Fruit fly (Drosophila melanogaster) whole organism, embryonic: ENCODE data around the gene CG7906.

Experiments used
- ATbp ChIP-seq: fragments of 200-800 bp; sonication (Bioruptor generic); optimal IDR thresholded peaks from 2 replicates; lab custom pipeline; 2017; ENCODE audit warnings: missing biosample characterization, mild to moderate bottlenecking, missing genetic modification characterization, missing genetic modification reagents
- Atf3 ChIP-seq: fragments of 200-800 bp; sonication (Bioruptor generic); optimal IDR thresholded peaks from 3 replicates; lab custom pipeline; 2016; ENCODE audit warnings: missing biosample characterization, missing genetic modification characterization
- Bgb ChIP-seq: fragments of 200-800 bp; sonication (Bioruptor generic); IDR thresholded peaks from 2 replicates; pipeline ENCODE4 v1.3.6; 2022; ENCODE audit warnings: missing biosample characterization, missing genetic modification characterization; ENCODE audit not compliant: partially characterized antibody
- CG10366 ChIP-seq: fragments of 200-800 bp; sonication (Bioruptor generic); IDR thresholded peaks from 2 replicates; pipeline ENCODE4 v1.3.6; 2022; ENCODE audit warnings: missing biosample characterization, missing genetic modification characterization
- CG11560 ChIP-seq: fragments of 200-800 bp; sonication (Bioruptor generic); IDR thresholded peaks from 3 replicates; pipeline ENCODE4 v1.3.6; 2022; ENCODE audit warnings: missing biosample characterization, missing genetic modification characterization
- CG12071 ChIP-seq: fragments of 200-800 bp; sonication (Bioruptor generic); optimal IDR thresholded peaks from 3 replicates; lab custom pipeline; 2018; ENCODE audit warnings: missing biosample characterization, mild to moderate bottlenecking, missing genetic modification characterization
- CG12744 ChIP-seq: fragments of 200-800 bp; sonication (Bioruptor generic); optimal IDR thresholded peaks from 2 replicates; lab custom pipeline; 2016; ENCODE audit warnings: missing biosample characterization, missing genetic modification characterization
- CG12942 ChIP-seq: fragments of 200-800 bp; sonication (Bioruptor generic); optimal IDR thresholded peaks from 3 replicates; lab custom pipeline; 2016; ENCODE audit warnings: missing biosample characterization, missing genetic modification characterization
- CG14710 ChIP-seq: fragments of 200-800 bp; sonication (Bioruptor generic); optimal IDR thresholded peaks from 3 replicates; lab custom pipeline; 2019; ENCODE audit warnings: missing biosample characterization, mild to moderate bottlenecking, missing genetic modification characterization, moderate library complexity
- CG15601 ChIP-seq: fragments of 200-800 bp; sonication (Bioruptor generic); optimal IDR thresholded peaks from 3 replicates; lab custom pipeline; 2019; ENCODE audit warnings: missing biosample characterization, mild to moderate bottlenecking, missing genetic modification characterization, moderate library complexity
- CG17359 ChIP-seq: fragments of 200-800 bp; sonication (Bioruptor generic); optimal IDR thresholded peaks from 3 replicates; lab custom pipeline; 2018; ENCODE audit warnings: missing biosample characterization, mild to moderate bottlenecking, missing genetic modification characterization, moderate library complexity
- CG17361 ChIP-seq: fragments of 200-800 bp; sonication (Bioruptor generic); IDR thresholded peaks from 3 replicates; pipeline ENCODE4 v1.3.6; 2022; ENCODE audit warnings: missing biosample characterization, missing genetic modification characterization
- CG18262 ChIP-seq: fragments of 200-800 bp; optimal IDR thresholded peaks from 3 replicates; lab custom pipeline; 2019; ENCODE audit warnings: missing biosample characterization, mild to moderate bottlenecking, missing genetic modification characterization, moderate library complexity
- CG2889 ChIP-seq: fragments of 200-800 bp; sonication (Bioruptor generic); IDR thresholded peaks from 3 replicates; pipeline ENCODE4 v1.3.6; 2022; ENCODE audit warnings: missing biosample characterization, missing genetic modification characterization
- CG33557 ChIP-seq: fragments of 200-800 bp; sonication (Bioruptor generic); optimal IDR thresholded peaks from 2 replicates; lab custom pipeline; 2019; ENCODE audit warnings: missing biosample characterization, mild to moderate bottlenecking, missing genetic modification characterization, moderate library complexity
- CG4707 ChIP-seq: fragments of 200-800 bp; sonication (Bioruptor generic); optimal IDR thresholded peaks from 2 replicates; lab custom pipeline; 2018; ENCODE audit warnings: missing biosample characterization, mild to moderate bottlenecking, missing genetic modification characterization, moderate library complexity
- CG6654 ChIP-seq: fragments of 200-800 bp; sonication (Bioruptor generic); optimal IDR thresholded peaks from 2 replicates; lab custom pipeline; 2017; ENCODE audit warnings: missing biosample characterization, mild to moderate bottlenecking, missing genetic modification characterization
- CG6765 ChIP-seq: fragments of 200-800 bp; sonication (Bioruptor generic); optimal IDR thresholded peaks from 3 replicates; lab custom pipeline; 2017; ENCODE audit warnings: missing biosample characterization, mild to moderate bottlenecking, missing genetic modification characterization
- CG7271 ChIP-seq: fragments of 200-800 bp; sonication (Bioruptor generic); optimal IDR thresholded peaks from 2 replicates; lab custom pipeline; 2018; ENCODE audit warnings: missing biosample characterization, mild to moderate bottlenecking, missing genetic modification characterization, moderate library complexity
- CG8281 ChIP-seq: fragments of 200-800 bp; sonication (Bioruptor generic); optimal IDR thresholded peaks from 2 replicates; lab custom pipeline; 2018; ENCODE audit warnings: missing biosample characterization, mild to moderate bottlenecking, missing genetic modification characterization, moderate library complexity
- Deaf1 ChIP-seq: fragments of 200-800 bp; optimal IDR thresholded peaks from 3 replicates; lab custom pipeline; 2019; ENCODE audit warnings: missing biosample characterization, mild to moderate bottlenecking, missing genetic modification characterization, moderate library complexity
- E2f1 ChIP-seq: fragments of 200-800 bp; sonication (Bioruptor generic); IDR thresholded peaks from 2 replicates; pipeline ENCODE4 v1.3.6; 2022; ENCODE audit warnings: missing biosample characterization, missing genetic modification characterization
- HHEX ChIP-seq: fragments of 200-800 bp; sonication (Bioruptor generic); optimal IDR thresholded peaks from 3 replicates; lab custom pipeline; 2017; ENCODE audit warnings: missing biosample characterization, mild to moderate bottlenecking, missing genetic modification characterization, missing genetic modification reagents
- Max ChIP-seq: fragments of 200-800 bp; sonication (Bioruptor generic); optimal IDR thresholded peaks from 2 replicates; lab custom pipeline; 2016; ENCODE audit warnings: missing biosample characterization, mild to moderate bottlenecking, missing genetic modification characterization
- Mrtf ChIP-seq: fragments of 200-800 bp; sonication (Bioruptor generic); IDR thresholded peaks from 3 replicates; pipeline ENCODE4 v1.3.6; 2022; ENCODE audit warnings: missing biosample characterization, missing genetic modification characterization
- Six4 ChIP-seq: fragments of 200-800 bp; sonication (Bioruptor generic); optimal IDR thresholded peaks from 2 replicates; lab custom pipeline; 2016; ENCODE audit warnings: missing biosample characterization, missing genetic modification characterization
- Ssrp ChIP-seq: fragments of 200-800 bp; sonication (Bioruptor generic); optimal IDR thresholded peaks from 2 replicates; lab custom pipeline; 2018; ENCODE audit warnings: missing biosample characterization, mild to moderate bottlenecking, missing genetic modification characterization, moderate library complexity
- Stat92E ChIP-seq, 3 experiments: fragments of >200 bp in 2 of 3; fragments of 200-800 bp in 1 of 3; sonication (Bioruptor generic) in 1 of 3; optimal IDR thresholded peaks; 2 replicates each; lab custom pipeline; 2017 to 2019; ENCODE audit warnings: missing biosample characterization in 3 of 3, missing genetic modification characterization in 3 of 3, mild to moderate bottlenecking in 1 of 3, moderate library complexity in 1 of 3
- Tbp ChIP-seq: fragments of >200 bp; optimal IDR thresholded peaks from 2 replicates; lab custom pipeline; 2018; ENCODE audit warnings: missing biosample characterization, missing genetic modification characterization
- Usf ChIP-seq: fragments of 200-800 bp; sonication (Bioruptor generic); optimal IDR thresholded peaks from 2 replicates; lab custom pipeline; 2017; ENCODE audit warnings: missing genotype, missing biosample characterization, missing genetic modification characterization
- amos ChIP-seq: fragments of 200-800 bp; sonication (Bioruptor generic); IDR thresholded peaks from 2 replicates; pipeline ENCODE4 v1.3.6; 2022; ENCODE audit warnings: missing biosample characterization, missing genetic modification characterization; ENCODE audit not compliant: partially characterized antibody
- ash1 ChIP-seq: fragments of 200-800 bp; sonication (Bioruptor generic); optimal IDR thresholded peaks from 2 replicates; lab custom pipeline; 2018; ENCODE audit warnings: missing biosample characterization, mild to moderate bottlenecking, missing genetic modification characterization
- bcd ChIP-seq: fragments of 200-800 bp; sonication (Bioruptor generic); optimal IDR thresholded peaks from 2 replicates; lab custom pipeline; 2017; ENCODE audit warnings: missing biosample characterization, mild to moderate bottlenecking, missing genetic modification characterization
- chif ChIP-seq, 2 experiments: fragments of 200-800 bp; sonication (Bioruptor generic); optimal IDR thresholded peaks; 3 replicates each; lab custom pipeline; 2016; ENCODE audit warnings: missing biosample characterization in 2 of 2, missing genetic modification characterization in 2 of 2
- chinmo ChIP-seq: fragments of 200-800 bp; sonication (Bioruptor generic); IDR thresholded peaks from 4 replicates; pipeline ENCODE4 v1.3.6; 2022; ENCODE audit warnings: missing biosample characterization, missing genetic modification characterization; ENCODE audit not compliant: partially characterized antibody
- cwo ChIP-seq: fragments of 200-800 bp; sonication (Bioruptor generic); optimal IDR thresholded peaks from 3 replicates; lab custom pipeline; 2017; ENCODE audit warnings: missing biosample characterization, missing genetic modification characterization, mild to moderate bottlenecking, moderate library complexity, missing genetic modification reagents
- da ChIP-seq: fragments of 200-800 bp; sonication (Bioruptor generic); optimal IDR thresholded peaks from 2 replicates; lab custom pipeline; 2016; ENCODE audit warnings: missing biosample characterization, missing genetic modification characterization
- en ChIP-seq: fragments of 200-800 bp; sonication (Bioruptor generic); optimal IDR thresholded peaks from 2 replicates; lab custom pipeline; 2016; ENCODE audit warnings: missing biosample characterization, missing genetic modification characterization
- exex ChIP-seq: fragments of 200-800 bp; sonication (Bioruptor generic); optimal IDR thresholded peaks from 4 replicates; lab custom pipeline; 2018; ENCODE audit warnings: missing biosample characterization, mild to moderate bottlenecking, missing genetic modification characterization, moderate library complexity
- fd96Cb ChIP-seq: fragments of 200-800 bp; sonication (Bioruptor generic); optimal IDR thresholded peaks from 2 replicates; lab custom pipeline; 2018; ENCODE audit warnings: missing biosample characterization, mild to moderate bottlenecking, missing genetic modification characterization, moderate library complexity
- gro ChIP-seq: fragments of 200-800 bp; sonication (Bioruptor generic); optimal IDR thresholded peaks from 2 replicates; lab custom pipeline; 2016; ENCODE audit warnings: missing biosample characterization, missing genetic modification characterization
- luna ChIP-seq: fragments of 200-800 bp; sonication (Bioruptor generic); optimal IDR thresholded peaks from 2 replicates; lab custom pipeline; 2016; ENCODE audit warnings: missing biosample characterization, missing genetic modification characterization
- onecut ChIP-seq: fragments of 200-800 bp; sonication (Bioruptor generic); IDR thresholded peaks from 2 replicates; pipeline ENCODE4 v1.3.6; 2022; ENCODE audit warnings: missing biosample characterization, missing genetic modification characterization
- ranshi ChIP-seq: fragments of 200-800 bp; sonication (Bioruptor generic); IDR thresholded peaks from 2 replicates; pipeline ENCODE4 v1.3.6; 2022; ENCODE audit warnings: missing biosample characterization, missing genetic modification characterization
- tgo ChIP-seq: fragments of 200-800 bp; sonication (Bioruptor generic); IDR thresholded peaks from 3 replicates; pipeline ENCODE4 v1.3.6; 2022; ENCODE audit warnings: missing biosample characterization, missing genetic modification characterization
- ttk ChIP-seq: fragments of 200-800 bp; sonication (Bioruptor generic); IDR thresholded peaks from 2 replicates; pipeline ENCODE4 v2.1.2; 2022; ENCODE audit warnings: missing biosample characterization, missing genetic modification characterization
- tup ChIP-seq: fragments of 200-800 bp; sonication (Bioruptor generic); optimal IDR thresholded peaks from 2 replicates; lab custom pipeline; 2016; ENCODE audit warnings: missing biosample characterization, mild to moderate bottlenecking, missing genetic modification characterization, moderate library complexity
- z ChIP-seq: fragments of 200-800 bp; sonication (Bioruptor generic); IDR thresholded peaks from 3 replicates; pipeline ENCODE4 v1.3.6; 2022; ENCODE audit warnings: missing biosample characterization, missing genetic modification characterization

The CG7906 gene

DNA sequence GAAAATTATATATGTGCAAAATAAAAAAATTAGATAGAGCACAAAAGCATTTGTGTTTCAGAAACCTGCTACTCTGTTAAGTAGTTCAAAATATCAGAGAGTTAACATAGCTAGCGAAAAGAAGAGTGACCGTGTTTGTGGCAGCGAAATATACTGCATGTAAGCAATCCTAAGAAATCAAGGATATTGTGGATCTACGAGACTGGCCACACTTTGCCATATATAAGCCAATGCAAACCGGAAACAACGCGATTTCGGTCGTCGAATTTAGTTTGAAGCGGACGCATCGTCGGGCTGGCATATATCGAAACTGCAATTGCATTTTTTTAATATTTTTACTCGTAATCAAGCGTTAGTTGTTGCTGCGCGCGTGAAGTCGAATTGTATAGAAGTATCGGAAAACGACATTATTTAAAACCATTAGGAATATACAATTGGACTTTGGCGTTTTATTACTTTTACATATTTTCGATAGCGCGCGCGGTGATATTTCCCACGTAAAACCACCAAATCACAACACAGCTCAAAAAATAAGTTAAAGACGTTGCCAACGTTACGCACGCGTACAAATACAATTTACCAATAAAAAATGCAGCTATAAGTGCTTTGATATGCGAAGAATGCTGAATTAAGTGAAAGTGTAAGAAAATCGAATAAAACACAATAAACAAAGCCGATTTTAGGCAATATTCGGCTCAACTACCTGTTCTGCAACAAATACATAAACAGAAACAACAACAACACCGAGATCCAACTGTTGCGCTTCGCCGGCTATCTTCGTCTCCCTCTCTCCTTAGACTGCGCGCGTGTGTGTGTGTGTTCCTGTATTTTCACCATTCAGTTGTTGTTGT, 45.6 kb upstream of the CG7906 start, which contains the start of gene nuf (continued):
- TF ChIP-seq exex (tag; lab: Kevin White, UChicago) (no peak), CG10366 (GFP tag; lab: Robert Waterston, UW) (no peak), CG17359 (peak; percentile 34), luna (GFP tag; lab: Kevin White, UChicago) (no peak), CG4707 (GFP tag; lab: Kevin White, UChicago) (peak; percentile 11), CG33557 (GFP tag; lab: Kevin White, UChicago) (peak; percentile 24), da (GFP tag; lab: Kevin White, UChicago) (no peak), Max (GFP tag; lab: Kevin White, UChicago) (peak; percentile 7), Tbp (GFP tag; lab: Kevin White, UChicago) (no peak), CG18262 (tag; lab: Kevin White, UChicago) (peak; percentile 38), E2f1 (GFP tag; lab: Robert Waterston, UW) (peak; percentile 50; the same call in 1 of the 2 replicates), ranshi (no peak; the same call in 1 of the 2 replicates), CG2889 (GFP tag; lab: Robert Waterston, UW) (no peak), chif (GFP tag; optimal IDR thresholded peaks at IDR 0.05; lab: Kevin White, UChicago) (no peak), Ssrp (tag; lab: Kevin White, UChicago) (no peak), en (GFP tag; lab: Kevin White, UChicago) (no peak), CG6654 (no peak), CG12744 (GFP tag; lab: Kevin White, UChicago) (no peak), CG7271 (peak; percentile 29), Atf3 (GFP tag; lab: Kevin White, UChicago) (no peak), CG8281 (tag; lab: Kevin White, UChicago) (no peak), tgo (peak; percentile 14; the same call in 1 of the 3 replicates), Deaf1 (peak; percentile 41), z (no peak; the same call in 2 of the 3 replicates), amos (GFP tag; lab: Robert Waterston, UW) (no peak; the same call in 1 of the 2 replicates), CG14710 (tag; lab: Kevin White, UChicago) (peak; percentile 24), Bgb (GFP tag; lab: Robert Waterston, UW) (peak; percentile 64), HHEX (GFP tag; lab: Kevin White, UChicago) (peak; percentile 66), Stat92E (GFP tag; optimal IDR thresholded peaks at IDR 0.05; lab: Kevin White, UChicago) (peak in 1 of 3 experiments; percentile 55), chinmo (GFP tag; lab: Robert Waterston, UW) (peak; percentile 86; the same call in 3 of the 4 replicates), bcd (GFP tag; lab: Kevin White, UChicago) (peak; percentile 32), Six4 (GFP tag; lab: Kevin White, UChicago) (peak; percentile 41), ATbp (GFP tag; lab: Kevin White, UChicago) (peak; percentile 59), Mrtf (GFP tag; lab: Robert Waterston, UW) (no peak), tup (GFP tag; lab: Kevin White, UChicago) (no peak), CG12942 (GFP tag; lab: Kevin White, UChicago) (no peak), cwo (GFP tag; lab: Kevin White, UChicago) (peak; percentile 31), Usf (GFP tag; lab: Kevin White, UChicago) (no peak), ash1 (GFP tag; lab: Kevin White, UChicago) (peak; percentile 72), CG6765 (GFP tag; lab: Kevin White, UChicago) (peak; percentile 83), CG12071 (GFP tag; lab: Kevin White, UChicago) (peak; percentile 89), CG15601 (tag; lab: Kevin White, UChicago) (no peak), gro (GFP tag; lab: Kevin White, UChicago) (peak; percentile 52), onecut (GFP tag; lab: Robert Waterston, UW) (peak; percentile 54), fd96Cb (tag; lab: Kevin White, UChicago) (no peak), ttk (GFP tag; lab: Robert Waterston, UW) (peak; percentile 33; the same call in 1 of the 2 replicates), CG11560 (no peak), CG17361 (no peak; the same call in 2 of the 3 replicates)
